Fruit fly (Drosophila melanogaster) S2 (cell line): ENCODE data around the gene Hsc70-2.

ENCODE experiments used
- CG8478 ChIP-seq: fragments of >200 bp; optimal IDR thresholded peaks from 2 replicates; lab custom pipeline; 2018
- CTCF ChIP-seq, 2 experiments: fragments of >200 bp; optimal IDR thresholded peaks; 2 replicates each; lab custom pipeline; 2018

DNA sequence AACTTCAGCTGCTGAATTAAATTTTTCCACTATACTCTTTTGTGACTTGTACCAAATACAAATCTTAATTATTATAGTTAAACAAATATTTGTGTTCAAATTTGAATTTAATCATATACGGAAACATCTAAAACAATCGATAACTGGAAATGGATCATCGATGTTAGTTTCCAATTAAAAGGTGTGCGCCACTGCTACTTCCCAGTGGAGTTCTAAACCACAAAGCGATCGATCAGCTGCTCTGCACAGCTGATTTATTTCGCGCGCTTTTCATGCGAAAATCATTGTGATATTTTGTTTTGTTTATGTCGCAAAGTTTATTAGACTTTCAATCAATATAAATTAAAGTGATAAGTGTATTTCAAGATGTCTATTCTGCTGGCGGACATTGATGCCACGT is 43.8 kb downstream of the Hsc70-2 start, which contains the start of gene timeout:
- peak in 1 of 2 experiments; percentile 55 for TF ChIP-seq CTCF (optimal IDR thresholded peaks at IDR 0.05; lab: Kevin White, UChicago)
- no peak for TF ChIP-seq CG8478 (lab: Kevin White, UChicago)
